Worm (Caenorhabditis elegans): ENCODE measurements around the gene C38C6.3.
A peak's percentile ranks its signal among the peaks of the same experiment; 100 is the strongest.

DNA sequence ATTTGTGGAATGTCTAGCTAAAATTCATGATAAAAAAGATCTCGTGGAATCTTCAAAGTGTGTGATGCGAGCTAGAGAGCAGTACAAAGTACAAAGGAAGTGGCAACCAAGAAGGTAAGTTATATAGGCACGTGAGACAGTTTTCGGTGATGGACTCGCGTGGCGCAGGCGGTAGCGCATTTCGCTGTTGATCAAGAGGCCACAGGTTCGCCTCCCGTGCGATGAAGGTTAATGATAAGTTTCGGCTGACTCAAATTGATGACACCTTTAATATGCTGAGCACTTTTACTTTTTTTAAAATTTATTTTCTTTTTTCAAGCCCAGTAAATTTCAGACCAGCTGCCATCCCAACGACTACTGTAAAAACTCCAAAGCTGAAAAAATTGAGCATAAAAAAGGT lies 16.0 kb upstream of the C38C6.3 start:
- TF ChIP-seq T22C8.4 (GFP tag; IDR thresholded peaks at IDR 0.05), result no peak
- no peak for TF ChIP-seq ref-1 (GFP tag; conservative IDR thresholded peaks at IDR 0.05)
- no peak for TF ChIP-seq cog-1 (tag; optimal IDR thresholded peaks at IDR 0.05)
- TF ChIP-seq flt-1 (GFP tag; IDR thresholded peaks at IDR 0.05), result no peak
- 0 out of 2 replicates have a peak, but pooled peaks have one; percentile 26 for TF ChIP-seq tab-1 (GFP tag; IDR thresholded peaks at IDR 0.05)
- TF ChIP-seq ztf-29 (GFP tag; IDR thresholded peaks at IDR 0.05), result no peak
- TF ChIP-seq ztf-23 (GFP tag; IDR thresholded peaks at IDR 0.05), result no peak
- TF ChIP-seq klf-2 (GFP tag; conservative IDR thresholded peaks at IDR 0.05), result 0 out of 2 replicates have a peak, but pooled peaks have one; percentile 42
- no peak for TF ChIP-seq med-1 (GFP tag; optimal IDR thresholded peaks at IDR 0.05; ENCODE audit: insufficient read depth)

Data from whole organism, midembryonic.